Worm (Caenorhabditis elegans) whole organism, L4 larva: ENCODE results near the gene F19B10.3.

Experiments used
- T26A8.4 ChIP-seq: fragments of 200-800 bp; sonication (Bioruptor generic); IDR thresholded peaks from 2 replicates; pipeline ENCODE4 v1.3.6; 2022; ENCODE audit warnings: missing genetic modification characterization, missing compliant biosample characterization
- aly-2 ChIP-seq: sonication (generic microtip); optimal IDR thresholded peaks from 2 replicates; lab custom pipeline; 2018; ENCODE audit warnings: missing biosample characterization, missing genetic modification characterization
- daf-12 ChIP-seq: fragments of 150-350 bp; optimal IDR thresholded peaks from 2 replicates; lab custom pipeline; 2014; ENCODE audit warnings: missing biosample characterization, missing genetic modification reagents, missing genetic modification characterization
- lin-1 ChIP-seq: fragments of 200-800 bp; sonication (Bioruptor generic); IDR thresholded peaks from 2 replicates; pipeline ENCODE4 v1.3.6; 2022; ENCODE audit warnings: missing genetic modification reagents, missing genetic modification characterization, missing compliant biosample characterization
- lin-29 ChIP-seq: fragments of 200-800 bp; sonication (Bioruptor generic); IDR thresholded peaks from 2 replicates; pipeline ENCODE4 v1.3.6; 2022; ENCODE audit warnings: missing genetic modification reagents, missing genetic modification characterization, missing compliant biosample characterization
- mes-2 ChIP-seq: sonication (generic microtip); optimal IDR thresholded peaks from 2 replicates; lab custom pipeline; 2016; ENCODE audit warnings: missing genotype, mild to moderate bottlenecking, missing genetic modification characterization, missing compliant biosample characterization; ENCODE audit not compliant: poor library complexity, severe bottlenecking
- nhr-11 ChIP-seq: fragments of 150-350 bp; optimal IDR thresholded peaks from 2 replicates; lab custom pipeline; 2014; ENCODE audit warnings: missing biosample characterization, missing genetic modification characterization
- nhr-237 ChIP-seq: sonication (generic microtip); optimal IDR thresholded peaks from 2 replicates; lab custom pipeline; 2017; ENCODE audit warnings: missing biosample characterization, missing genetic modification characterization
- nhr-28 ChIP-seq: fragments of 150-350 bp; optimal IDR thresholded peaks from 2 replicates; lab custom pipeline; 2014; ENCODE audit warnings: missing biosample characterization, missing genetic modification characterization
- nhr-76 ChIP-seq: fragments of 150-350 bp; optimal IDR thresholded peaks from 2 replicates; lab custom pipeline; 2014; ENCODE audit warnings: missing biosample characterization, missing genetic modification characterization
- skn-1 ChIP-seq: fragments of 150-350 bp; optimal IDR thresholded peaks from 2 replicates; lab custom pipeline; 2014; ENCODE audit warnings: missing biosample characterization, missing genetic modification characterization
- unc-39 ChIP-seq: sonication (generic microtip); optimal IDR thresholded peaks from 2 replicates; lab custom pipeline; 2017; ENCODE audit warnings: missing biosample characterization, missing genetic modification characterization
- unc-62 ChIP-seq, 3 experiments: fragments of 150-350 bp in 1 of 3; sonication (generic microtip); optimal IDR thresholded peaks in 2 of 3; peaks in 1 of 3; 1 replicate in 1 of 3; 2 replicates in 2 of 3; lab custom pipeline; 2014 to 2017; ENCODE audit warnings: missing biosample characterization in 3 of 3, missing genetic modification characterization in 3 of 3, missing genetic modification reagents in 3 of 3, missing genotype in 1 of 3
- ztf-11 ChIP-seq: fragments of 150-350 bp; optimal IDR thresholded peaks from 2 replicates; lab custom pipeline; 2014; ENCODE audit warnings: missing biosample characterization, missing genetic modification characterization

DNA sequence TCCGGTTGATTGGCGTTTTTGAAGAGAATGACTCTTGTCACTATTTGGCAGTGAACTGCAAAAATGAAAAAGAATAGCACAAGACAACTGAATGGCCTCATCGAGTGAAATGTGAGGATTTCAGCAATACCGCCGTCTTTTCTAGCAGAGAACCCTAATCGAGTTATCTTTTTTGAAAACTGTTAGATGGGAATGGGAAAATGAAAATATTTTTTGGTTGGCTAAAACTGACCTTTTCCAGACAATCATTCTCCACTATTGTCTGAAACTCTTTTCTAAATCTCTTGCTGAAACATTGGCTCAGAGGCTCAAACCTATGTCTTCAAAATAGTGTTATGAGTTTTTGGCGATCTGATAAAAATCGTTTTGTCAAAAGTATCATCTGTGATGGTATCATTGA, 24.4 kb upstream of the F19B10.3 start, which contains the start of gene M151.10:
- TF ChIP-seq skn-1, result no peak
- no peak for TF ChIP-seq aly-2 (tag; lab: Kevin White, UChicago)
- TF ChIP-seq ztf-11 (tag; lab: Kevin White, UChicago), result no peak
- TF ChIP-seq lin-29 (GFP tag; lab: Robert Waterston, UW), result no peak
- TF ChIP-seq nhr-76 (tag; lab: Kevin White, UChicago), result no peak
- TF ChIP-seq nhr-237, result no peak
- TF ChIP-seq T26A8.4 (GFP tag; lab: Robert Waterston, UW), result no peak
- TF ChIP-seq nhr-11 (tag; lab: Kevin White, UChicago), result no peak
- TF ChIP-seq unc-62 (GFP tag; optimal IDR thresholded peaks at IDR 0.05 in 1 of 2; lab: Kevin White, UChicago), result no peak
- TF ChIP-seq unc-62 (tag; optimal IDR thresholded peaks at IDR 0.05; lab: Kevin White, UChicago), result no peak
- no peak for TF ChIP-seq mes-2
- no peak for TF ChIP-seq daf-12 (tag; lab: Kevin White, UChicago)
- no peak for TF ChIP-seq nhr-28 (tag; lab: Kevin White, UChicago)
- TF ChIP-seq unc-39 (tag; lab: Kevin White, UChicago), result no peak
- no peak for TF ChIP-seq lin-1 (GFP tag; lab: Robert Waterston, UW)
